Worm (Caenorhabditis elegans) whole organism, L4/young adult: ENCODE measurements around the gene wrt-2.

Source experiments
- dao-5 ChIP-seq: sonication (generic microtip); optimal IDR thresholded peaks from 2 replicates; lab custom pipeline; 2016; ENCODE audit warnings: missing genotype, missing genetic modification characterization, moderate library complexity, missing compliant biosample characterization
- him-1 ChIP-seq: sonication (generic microtip); optimal IDR thresholded peaks from 2 replicates; lab custom pipeline; 2016; ENCODE audit warnings: missing genotype, missing genetic modification reagents, missing genetic modification characterization, missing compliant biosample characterization

DNA sequence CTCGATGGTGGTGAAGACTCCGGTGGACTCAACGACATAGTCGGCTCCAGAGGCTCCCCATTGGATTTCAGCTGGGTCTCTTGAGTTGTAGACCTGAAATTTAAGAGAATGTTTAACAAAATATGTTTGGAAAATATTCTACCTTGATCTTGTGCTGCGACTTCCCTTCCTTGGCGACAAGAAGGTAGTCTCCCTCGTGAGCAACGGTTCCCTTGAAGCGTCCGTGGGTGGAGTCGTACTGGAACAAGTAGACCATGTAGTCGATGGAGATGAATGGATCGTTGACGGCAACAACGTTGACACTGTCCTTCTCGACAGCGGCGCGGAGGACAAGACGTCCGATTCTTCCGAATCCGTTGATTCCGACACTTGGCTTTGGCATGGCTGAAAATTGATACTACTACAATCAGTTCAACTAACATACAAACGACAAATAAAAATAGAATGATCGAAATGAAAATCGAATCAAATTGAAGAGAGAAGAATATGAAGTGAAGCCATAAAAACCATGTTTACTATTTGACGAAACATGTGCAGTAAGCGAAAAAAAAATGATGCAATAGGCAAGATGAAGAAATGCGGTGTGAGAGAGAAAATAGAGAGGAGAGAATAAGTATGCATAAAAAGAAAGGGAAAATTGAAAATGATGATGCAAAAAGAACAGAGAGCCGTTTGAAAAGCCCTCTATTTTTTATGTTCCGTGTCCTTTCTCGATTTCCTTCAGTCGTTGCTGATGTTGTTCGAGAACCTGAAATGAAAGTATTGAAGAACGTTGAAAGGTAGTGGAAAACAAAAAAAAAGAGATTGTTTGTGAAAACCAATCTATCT lies 20.4 kb upstream of the wrt-2 start, which contains the start of gene gpd-2:
- TF ChIP-seq him-1 (tag; lab: Kevin White, UChicago) (no peak), dao-5 (tag; lab: Kevin White, UChicago) (no peak)
